Fruit fly (Drosophila melanogaster): Measurements from ENCODE around the gene CG6565.

Gene CG6565

dm6 chr2L:13414525-13415481 is 41.0 kb downstream of the CG6565 start, which contains the start of the genes CG16956, CG42784 and CG43850 (continued):
- TF ChIP-seq CG5953 (GFP tag; IDR thresholded peaks at IDR 0.05): no peak
- TF ChIP-seq ttk (GFP tag; IDR thresholded peaks at IDR 0.05): peak; percentile 41; the same call in 1 of the 2 replicates
- TF ChIP-seq CG12104 (GFP tag; optimal IDR thresholded peaks at IDR 0.05): peak; percentile 30
- no peak for TF ChIP-seq CG7928 (GFP tag; optimal IDR thresholded peaks at IDR 0.05)
- TF ChIP-seq CG6175 (GFP tag; IDR thresholded peaks at IDR 0.05): no peak
- no peak for TF ChIP-seq CG11398 (GFP tag; optimal IDR thresholded peaks at IDR 0.05)
- peak; percentile 46; the same call in 1 of the 2 replicates for TF ChIP-seq CG43689 (GFP tag; IDR thresholded peaks at IDR 0.05)
- no peak for TF ChIP-seq dan (GFP tag; IDR thresholded peaks at IDR 0.05)
- peak; percentile 48 for TF ChIP-seq CG7556 (GFP tag; optimal IDR thresholded peaks at IDR 0.05)
- peak; percentile 94 for TF ChIP-seq Hmr (GFP tag; optimal IDR thresholded peaks at IDR 0.05)
- peak; percentile 65 for TF ChIP-seq Vsx1 (GFP tag; optimal IDR thresholded peaks at IDR 0.05)
- TF ChIP-seq CG15514 (GFP tag; optimal IDR thresholded peaks at IDR 0.05): peak; percentile 87
- no peak for TF ChIP-seq CG2678 (tag; optimal IDR thresholded peaks at IDR 0.05)
- TF ChIP-seq CG17802 (tag; optimal IDR thresholded peaks at IDR 0.05): no peak
- peak; percentile 5 for TF ChIP-seq disco-r (GFP tag; optimal IDR thresholded peaks at IDR 0.05)
- peak; percentile 64 for TF ChIP-seq Atf6 (GFP tag; IDR thresholded peaks at IDR 0.05)
- no peak for TF ChIP-seq bbx (GFP tag; IDR thresholded peaks at IDR 0.05; ENCODE audit: partially characterized antibody)
- TF ChIP-seq CG7372 (GFP tag; IDR thresholded peaks at IDR 0.05): no peak
- TF ChIP-seq CG17186 (GFP tag; optimal IDR thresholded peaks at IDR 0.05): no peak
- peak; percentile 6 for TF ChIP-seq Oli (tag; optimal IDR thresholded peaks at IDR 0.05)
- TF ChIP-seq Optix (GFP tag; IDR thresholded peaks at IDR 0.05): no peak
- TF ChIP-seq CG11560 (tag; IDR thresholded peaks at IDR 0.05): no peak
- peak; percentile 89 for TF ChIP-seq CG12071 (GFP tag; optimal IDR thresholded peaks at IDR 0.05)
- no peak; the same call in 1 of the 2 replicates for TF ChIP-seq E2f2 (GFP tag; IDR thresholded peaks at IDR 0.05)
- TF ChIP-seq jing (GFP tag; optimal IDR thresholded peaks at IDR 0.05): no peak
- no peak for TF ChIP-seq Max (GFP tag; optimal IDR thresholded peaks at IDR 0.05)
- TF ChIP-seq CG1529 (GFP tag; optimal IDR thresholded peaks at IDR 0.05): peak; percentile 12
- peak; percentile 68 for TF ChIP-seq org-1 (GFP tag; optimal IDR thresholded peaks at IDR 0.05)
- peak; percentile 80 for TF ChIP-seq NfI (GFP tag; optimal IDR thresholded peaks at IDR 0.05)
- TF ChIP-seq CG10431 (GFP tag; optimal IDR thresholded peaks at IDR 0.05): no peak
- TF ChIP-seq CG1603 (tag; optimal IDR thresholded peaks at IDR 0.05): peak; percentile 50
- peak; percentile 56 for TF ChIP-seq cwo (GFP tag; optimal IDR thresholded peaks at IDR 0.05)
- TF ChIP-seq sim (GFP tag; IDR thresholded peaks at IDR 0.05): 0 out of 2 replicates have a peak, but pooled peaks have one; percentile 25
- peak; percentile 30 for TF ChIP-seq CG33213 (GFP tag; optimal IDR thresholded peaks at IDR 0.05)
- TF ChIP-seq CG6765 (GFP tag; optimal IDR thresholded peaks at IDR 0.05): peak; percentile 90
- TF ChIP-seq bcd (GFP tag; optimal IDR thresholded peaks at IDR 0.05): peak; percentile 46
- no peak for TF ChIP-seq Pdp1 (GFP tag; optimal IDR thresholded peaks at IDR 0.05)
- peak; percentile 56 for TF ChIP-seq CG7839 (tag; optimal IDR thresholded peaks at IDR 0.05)
- no peak for TF ChIP-seq danr (GFP tag; IDR thresholded peaks at IDR 0.05)
- TF ChIP-seq B-H1 (GFP tag; IDR thresholded peaks at IDR 0.05): no peak
- TF ChIP-seq sens-2 (GFP tag; IDR thresholded peaks at IDR 0.05): peak; percentile 20; the same call in 1 of the 2 replicates
- TF ChIP-seq MTF-1 (GFP tag; optimal IDR thresholded peaks at IDR 0.05; ENCODE audit: borderline replicate concordance): peak; percentile 84
- no peak for TF ChIP-seq CG17361 (GFP tag; IDR thresholded peaks at IDR 0.05)
- no peak for TF ChIP-seq ro (GFP tag; IDR thresholded peaks at IDR 0.05)
- TF ChIP-seq rib (GFP tag; IDR thresholded peaks at IDR 0.05): no peak
- no peak for TF ChIP-seq btn (GFP tag; optimal IDR thresholded peaks at IDR 0.05)
- no peak for TF ChIP-seq Poxn (GFP tag; IDR thresholded peaks at IDR 0.05)
- TF ChIP-seq CG14710 (tag; optimal IDR thresholded peaks at IDR 0.05): no peak
